Worm (Caenorhabditis elegans) whole organism, early embryonic: ENCODE data around the gene nhr-254.

Source experiments
- B0310.2 ChIP-seq: sonication (generic microtip); optimal IDR thresholded peaks from 2 replicates; lab custom pipeline; 2016; ENCODE audit warnings: mild to moderate bottlenecking, missing genetic modification characterization, missing compliant biosample characterization
- F13C5.2 ChIP-seq: sonication (generic microtip); optimal IDR thresholded peaks from 2 replicates; lab custom pipeline; 2017; ENCODE audit warnings: mild to moderate bottlenecking, missing genetic modification characterization, inconsistent platforms, missing compliant biosample characterization
- aly-1 ChIP-seq: sonication (generic microtip); optimal IDR thresholded peaks from 2 replicates; lab custom pipeline; 2016; ENCODE audit warnings: missing genetic modification characterization, missing compliant biosample characterization
- ama-1 ChIP-seq: fragments of 150-350 bp; optimal IDR thresholded peaks from 2 replicates; lab custom pipeline; 2014
- ceh-13 ChIP-seq: fragments of 200-800 bp; sonication (Bioruptor generic); optimal IDR thresholded peaks from 2 replicates; lab custom pipeline; 2018; ENCODE audit warnings: mild to moderate bottlenecking, missing genetic modification characterization, missing compliant biosample characterization
- ceh-36 ChIP-seq: sonication (generic microtip); optimal IDR thresholded peaks from 2 replicates; lab custom pipeline; 2016; ENCODE audit warnings: missing genetic modification characterization, inconsistent platforms, missing compliant biosample characterization
- ets-7 ChIP-seq: sonication (generic microtip); optimal IDR thresholded peaks from 2 replicates; lab custom pipeline; 2016; ENCODE audit warnings: missing genotype, missing genetic modification characterization, missing compliant biosample characterization
- flt-1 ChIP-seq: fragments of 200-800 bp; sonication (Bioruptor generic); IDR thresholded peaks from 2 replicates; pipeline ENCODE4 v1.3.6; 2022; ENCODE audit warnings: missing genetic modification characterization, missing compliant biosample characterization
- hmbx-1 ChIP-seq: sonication (generic microtip); optimal IDR thresholded peaks from 2 replicates; lab custom pipeline; 2016; ENCODE audit warnings: mild to moderate bottlenecking, missing genetic modification characterization, missing compliant biosample characterization
- hmg-4 ChIP-seq: fragments of 200-800 bp; sonication (Bioruptor generic); optimal IDR thresholded peaks from 2 replicates; lab custom pipeline; 2018; ENCODE audit warnings: mild to moderate bottlenecking, missing genetic modification characterization, missing compliant biosample characterization
- hnd-1 ChIP-seq: sonication (generic microtip); optimal IDR thresholded peaks from 2 replicates; lab custom pipeline; 2016; ENCODE audit warnings: missing genetic modification characterization, missing compliant biosample characterization
- pes-1 ChIP-seq: fragments of 200-800 bp; sonication (Bioruptor generic); IDR thresholded peaks from 2 replicates; pipeline ENCODE4 v1.3.6; 2022; ENCODE audit warnings: missing genetic modification reagents, missing genetic modification characterization, missing compliant biosample characterization
- scrt-1 ChIP-seq: fragments of 200-800 bp; sonication (Bioruptor generic); IDR thresholded peaks from 2 replicates; pipeline ENCODE4 v1.3.6; 2022; ENCODE audit warnings: missing genetic modification characterization, missing compliant biosample characterization
- sea-1 ChIP-seq: fragments of 200-800 bp; sonication (Bioruptor generic); conservative IDR thresholded peaks from 2 replicates; pipeline ENCODE4 v1.3.6; 2022; ENCODE audit warnings: missing genetic modification characterization, missing compliant biosample characterization
- tbx-11 ChIP-seq: fragments of 200-800 bp; sonication (Bioruptor generic); IDR thresholded peaks from 2 replicates; pipeline ENCODE4 v1.3.6; 2022; ENCODE audit warnings: missing genetic modification characterization, missing compliant biosample characterization
- tbx-37 ChIP-seq: fragments of 200-800 bp; sonication (Bioruptor generic); conservative IDR thresholded peaks from 2 replicates; pipeline ENCODE4 v1.3.6; 2022; ENCODE audit warnings: missing genetic modification reagents, missing genetic modification characterization, missing compliant biosample characterization
- tra-4 ChIP-seq: sonication (generic microtip); optimal IDR thresholded peaks from 2 replicates; lab custom pipeline; 2017; ENCODE audit warnings: missing genetic modification characterization, missing compliant biosample characterization

Gene nhr-254

ce11 chrV:424140-424539 lies 31.7 kb downstream of the nhr-254 start, which contains the start of gene B0554.5:
TSS of gene B0554.5 (plus strand) at chrV:424440.
- no peak for TF ChIP-seq flt-1
- no peak for TF ChIP-seq hmbx-1
- TF ChIP-seq tbx-11 (GFP tag; lab: Robert Waterston, UW) = no peak
- no peak for TF ChIP-seq tbx-37 (GFP tag; lab: Robert Waterston, UW)
- TF ChIP-seq F13C5.2 (tag; lab: Kevin White, UChicago) = no peak
- TF ChIP-seq ets-7 (tag; lab: Kevin White, UChicago) = no peak
- no peak for TF ChIP-seq ceh-36 (tag; lab: Kevin White, UChicago)
- TF ChIP-seq sea-1 (GFP tag; lab: Robert Waterston, UW) = no peak
- TF ChIP-seq pes-1 (GFP tag; lab: Robert Waterston, UW) = no peak
- TF ChIP-seq tra-4 (tag; lab: Kevin White, UChicago) = no peak
- TF ChIP-seq hmg-4 = no peak
- TF ChIP-seq hnd-1 (tag; lab: Kevin White, UChicago) = no peak
- no peak for TF ChIP-seq B0310.2 (tag; lab: Kevin White, UChicago)
- no peak for TF ChIP-seq ceh-13

- TF ChIP-seq ama-1 = no peak
- TF ChIP-seq ets-7 (tag; lab: Kevin White, UChicago) = no peak
- TF ChIP-seq ceh-13 = no peak
- TF ChIP-seq sea-1 (GFP tag; lab: Robert Waterston, UW) = no peak
- no peak for TF ChIP-seq ceh-36 (tag; lab: Kevin White, UChicago)
- no peak for TF ChIP-seq pes-1 (GFP tag; lab: Robert Waterston, UW)
- no peak for TF ChIP-seq B0310.2 (tag; lab: Kevin White, UChicago)
- no peak for TF ChIP-seq hmbx-1
- no peak for TF ChIP-seq hnd-1 (tag; lab: Kevin White, UChicago)
- no peak for TF ChIP-seq tra-4 (tag; lab: Kevin White, UChicago)
- TF ChIP-seq tbx-11 (GFP tag; lab: Robert Waterston, UW) = no peak
Observed at ce11 chrV:428844-429243, 36.4 kb downstream of the nhr-254 start, which contains the start of gene B0554.4. TSS of gene B0554.4 (plus strand) at chrV:429144.

- TF ChIP-seq B0310.2 (tag; lab: Kevin White, UChicago) = no peak
- TF ChIP-seq tbx-37 (GFP tag; lab: Robert Waterston, UW) = no peak
- no peak for TF ChIP-seq aly-1 (tag; lab: Kevin White, UChicago)
- no peak for TF ChIP-seq ets-7 (tag; lab: Kevin White, UChicago)
- TF ChIP-seq hnd-1 (tag; lab: Kevin White, UChicago) = no peak
- no peak for TF ChIP-seq sea-1 (GFP tag; lab: Robert Waterston, UW)
- TF ChIP-seq hmg-4 = no peak
- no peak for TF ChIP-seq tbx-11 (GFP tag; lab: Robert Waterston, UW)
- no peak for TF ChIP-seq ceh-36 (tag; lab: Kevin White, UChicago)
- no peak for TF ChIP-seq ceh-13
- no peak for TF ChIP-seq ama-1
- no peak for TF ChIP-seq F13C5.2 (tag; lab: Kevin White, UChicago)
- TF ChIP-seq hmbx-1 = no peak
- no peak for TF ChIP-seq pes-1 (GFP tag; lab: Robert Waterston, UW)
- no peak for TF ChIP-seq scrt-1 (GFP tag; lab: Robert Waterston, UW)
- TF ChIP-seq flt-1 = no peak
- no peak for TF ChIP-seq tra-4 (tag; lab: Kevin White, UChicago)
Observed at ce11 chrV:432991-433390, 40.6 kb downstream of the nhr-254 start.

ce11 chrV:433898-434297 lies 41.5 kb downstream of the nhr-254 start, which contains the start of gene B0554.2:
TSS of gene B0554.2 (plus strand) at chrV:434198.
- TF ChIP-seq flt-1 (no peak), tbx-11 (GFP tag; lab: Robert Waterston, UW) (no peak), hmbx-1 (no peak), F13C5.2 (tag; lab: Kevin White, UChicago) (no peak), B0310.2 (tag; lab: Kevin White, UChicago) (no peak), hmg-4 (no peak), pes-1 (GFP tag; lab: Robert Waterston, UW) (no peak)

ce11 chrV:438094-438493 lies 45.7 kb downstream of the nhr-254 start, which contains the start of gene B0554.1:
TSS of gene B0554.1 (plus strand) at chrV:438394.
- TF ChIP-seq hmg-4 (no peak), tra-4 (tag; lab: Kevin White, UChicago) (no peak), hnd-1 (tag; lab: Kevin White, UChicago) (no peak), ama-1 (no peak), B0310.2 (tag; lab: Kevin White, UChicago) (no peak)

ce11 chrV:439183-439749 lies 46.8 kb downstream of the nhr-254 start:
- TF ChIP-seq ets-7 (tag; lab: Kevin White, UChicago) = no peak
- no peak for TF ChIP-seq tbx-37 (GFP tag; lab: Robert Waterston, UW)
- no peak for TF ChIP-seq ama-1

ce11 chrV:440923-441322 lies 48.5 kb downstream of the nhr-254 start, which contains the start of gene B0554.7:
TSS of gene B0554.7 (minus strand) at chrV:441023.
- TF ChIP-seq hnd-1 (tag; lab: Kevin White, UChicago) (no peak), ceh-13 (no peak), pes-1 (GFP tag; lab: Robert Waterston, UW) (no peak), ceh-36 (tag; lab: Kevin White, UChicago) (no peak), sea-1 (GFP tag; lab: Robert Waterston, UW) (no peak), hmg-4 (no peak), tra-4 (tag; lab: Kevin White, UChicago) (no peak), flt-1 (no peak), F13C5.2 (tag; lab: Kevin White, UChicago) (no peak), tbx-11 (GFP tag; lab: Robert Waterston, UW) (no peak), scrt-1 (GFP tag; lab: Robert Waterston, UW) (no peak), hmbx-1 (no peak), ama-1 (no peak), aly-1 (tag; lab: Kevin White, UChicago) (no peak), tbx-37 (GFP tag; lab: Robert Waterston, UW) (no peak), B0310.2 (tag; lab: Kevin White, UChicago) (no peak), ets-7 (tag; lab: Kevin White, UChicago) (no peak)
